Worm (Caenorhabditis elegans): ENCODE measurements around the gene cdd-2.
A peak's percentile ranks its signal among the peaks of the same experiment; 100 is the strongest.

cdd-2 gene

ce11 chrIV:7547843-7548578 is at the start of gene cdd-2, which contains the start of gene oef-1 (continued):
- TF ChIP-seq egl-18 (GFP tag; IDR thresholded peaks at IDR 0.05) (no peak), F57A8.1 (GFP tag; optimal IDR thresholded peaks at IDR 0.05) (no peak), rpc-1 (optimal IDR thresholded peaks at IDR 0.05) (no peak), rpc-1 (tag; optimal IDR thresholded peaks at IDR 0.05) (no peak), ceh-100 (GFP tag; IDR thresholded peaks at IDR 0.05) (peak; percentile 78), let-526 (GFP tag; IDR thresholded peaks at IDR 0.05) (no peak), C06A6.2 (GFP tag; conservative IDR thresholded peaks at IDR 0.05) (no peak), bed-2 (GFP tag; IDR thresholded peaks at IDR 0.05) (no peak), ekl-4 (GFP tag; IDR thresholded peaks at IDR 0.05) (peak; percentile 91)

- no peak for TF ChIP-seq B0035.1 (tag; optimal IDR thresholded peaks at IDR 0.05)
- no peak for TF ChIP-seq ztf-22 (GFP tag; optimal IDR thresholded peaks at IDR 0.05)
- no peak for TF ChIP-seq mcd-1 (GFP tag; IDR thresholded peaks at IDR 0.05)
- TF ChIP-seq lag-1 (GFP tag; IDR thresholded peaks at IDR 0.05), result no peak
- no peak for TF ChIP-seq ets-4 (GFP tag; optimal IDR thresholded peaks at IDR 0.05)
- TF ChIP-seq T07F8.4 (tag; optimal IDR thresholded peaks at IDR 0.05), result no peak
- TF ChIP-seq Y56A3A.18 (GFP tag; IDR thresholded peaks at IDR 0.05), result no peak
- TF ChIP-seq lin-54 (GFP tag; optimal IDR thresholded peaks at IDR 0.05), result no peak
- TF ChIP-seq aptf-3 (GFP tag; IDR thresholded peaks at IDR 0.05), result no peak
- TF ChIP-seq egrh-3 (GFP tag; IDR thresholded peaks at IDR 0.05), result no peak
- no peak for TF ChIP-seq F23B12.7 (tag; optimal IDR thresholded peaks at IDR 0.05; ENCODE audit: insufficient read depth)
- no peak for TF ChIP-seq tlf-1 (GFP tag; optimal IDR thresholded peaks at IDR 0.05)
- no peak for TF ChIP-seq hmg-20 (GFP tag; IDR thresholded peaks at IDR 0.05)
- no peak for TF ChIP-seq ZK185.1 (tag; optimal IDR thresholded peaks at IDR 0.05; ENCODE audit: poor library complexity, severe bottlenecking)
- TF ChIP-seq zim-3 (tag; optimal IDR thresholded peaks at IDR 0.05), result no peak
- no peak for TF ChIP-seq lsl-1 (GFP tag; optimal IDR thresholded peaks at IDR 0.05)
- TF ChIP-seq akir-1 (GFP tag; optimal IDR thresholded peaks at IDR 0.05), result no peak
- no peak for TF ChIP-seq nfya-1 (tag; optimal IDR thresholded peaks at IDR 0.05; ENCODE audit: borderline replicate concordance, insufficient read depth)
- TF ChIP-seq sdz-38 (tag; optimal IDR thresholded peaks at IDR 0.05), result no peak
- no peak for TF ChIP-seq die-1 (tag; optimal IDR thresholded peaks at IDR 0.05)
Observed at ce11 chrIV:7588631-7589030, 40.9 kb upstream of the cdd-2 start, which contains the start of gene cla-1. Gene cla-1 (plus strand): TSS chrIV:7588931.

- TF ChIP-seq dpff-1 (tag; optimal IDR thresholded peaks at IDR 0.05), result no peak
Observed at ce11 chrIV:7586972-7587371, 39.3 kb upstream of the cdd-2 start.

ce11 chrIV:7585273-7585882 is 37.7 kb upstream of the cdd-2 start:
- TF ChIP-seq F57A8.1 (GFP tag; optimal IDR thresholded peaks at IDR 0.05) (no peak), Y67H2A.10 (GFP tag; conservative IDR thresholded peaks at IDR 0.05) (no peak), C17E4.6 (GFP tag; IDR thresholded peaks at IDR 0.05) (no peak), egl-18 (GFP tag; IDR thresholded peaks at IDR 0.05) (0 out of 2 replicates have a peak, but pooled peaks have one; percentile 26)
